Fruit fly (Drosophila melanogaster): ENCODE results near the gene muc.

muc gene

dm6 chr2L:7450966-7451365 is 24.3 kb downstream of the muc start, which contains the start of gene santa-maria:
Gene santa-maria, minus strand, starts transcription at chr2L:7451244.
- TF ChIP-seq CG8478 (optimal IDR thresholded peaks at IDR 0.05) = no peak

dm6 chr2L:7452093-7452492 is 25.4 kb downstream of the muc start:
- TF ChIP-seq CTCF (optimal IDR thresholded peaks at IDR 0.05) (peak in 1 of 2 experiments; percentile 29), CG8478 (optimal IDR thresholded peaks at IDR 0.05) (no peak)

- TF ChIP-seq CTCF (optimal IDR thresholded peaks at IDR 0.05) (no peak), CG8478 (optimal IDR thresholded peaks at IDR 0.05) (no peak)
Measured at dm6 chr2L:7454112-7454511, 27.4 kb downstream of the muc start, which contains the start of gene Gr28a. Gene Gr28a, minus strand, starts transcription at chr2L:7454212.

- TF ChIP-seq CG8478 (optimal IDR thresholded peaks at IDR 0.05) = no peak
- TF ChIP-seq CTCF (optimal IDR thresholded peaks at IDR 0.05) = no peak
Measured at dm6 chr2L:7462147-7462546, 35.5 kb downstream of the muc start, which contains the start of gene Gr28b. Gene Gr28b, minus strand, starts transcription at chr2L:7462247.

- no peak for TF ChIP-seq CTCF (optimal IDR thresholded peaks at IDR 0.05)
Measured at dm6 chr2L:7466304-7466703, 39.6 kb downstream of the muc start, which contains the start of gene CG6055. Gene CG6055, plus strand, starts transcription at chr2L:7466543.

- TF ChIP-seq CG8478 (optimal IDR thresholded peaks at IDR 0.05) = no peak
- no peak for TF ChIP-seq CTCF (optimal IDR thresholded peaks at IDR 0.05)
Measured at dm6 chr2L:7473248-7473647, 46.6 kb downstream of the muc start.

- TF ChIP-seq CTCF (optimal IDR thresholded peaks at IDR 0.05) (no peak), CG8478 (optimal IDR thresholded peaks at IDR 0.05) (no peak)
Measured at dm6 chr2L:7474404-7474803, 47.7 kb downstream of the muc start, which contains the start of gene CG6441. Gene CG6441, plus strand, starts transcription at chr2L:7474704.
